Worm (Caenorhabditis elegans) whole organism, late embryonic: ENCODE measurements around the gene dhs-31.

Experiments used
- ama-1 ChIP-seq: fragments of 150-350 bp; optimal IDR thresholded peaks from 2 replicates; lab custom pipeline; 2014
- ceh-31 ChIP-seq: sonication (generic microtip); optimal IDR thresholded peaks from 2 replicates; lab custom pipeline; 2016; ENCODE audit warnings: missing genetic modification characterization, missing compliant biosample characterization
- ceh-6 ChIP-seq: fragments of 200-800 bp; sonication (Bioruptor generic); optimal IDR thresholded peaks from 2 replicates; lab custom pipeline; 2018; ENCODE audit warnings: mild to moderate bottlenecking, missing genetic modification characterization, missing compliant biosample characterization
- ceh-9 ChIP-seq: sonication (generic microtip); optimal IDR thresholded peaks from 2 replicates; lab custom pipeline; 2016; ENCODE audit warnings: mild to moderate bottlenecking, missing genetic modification characterization, inconsistent platforms, missing compliant biosample characterization
- dve-1 ChIP-seq: sonication (generic microtip); optimal IDR thresholded peaks from 2 replicates; lab custom pipeline; 2017; ENCODE audit warnings: antibody characterized with exemption, mild to moderate bottlenecking, missing genetic modification characterization, missing compliant biosample characterization
- elt-2 ChIP-seq: sonication (generic microtip); optimal IDR thresholded peaks from 2 replicates; lab custom pipeline; 2016; ENCODE audit warnings: missing genetic modification reagents, missing genetic modification characterization, missing compliant biosample characterization
- lin-11 ChIP-seq: fragments of 200-800 bp; sonication (Bioruptor generic); optimal IDR thresholded peaks from 2 replicates; lab custom pipeline; 2018; ENCODE audit warnings: mild to moderate bottlenecking, missing genetic modification characterization, missing compliant biosample characterization
- nhr-11 ChIP-seq: fragments of 150-350 bp; optimal IDR thresholded peaks from 2 replicates; lab custom pipeline; 2014; ENCODE audit warnings: missing biosample characterization, missing genetic modification characterization
- pha-4 ChIP-seq: fragments of 150-350 bp; optimal IDR thresholded peaks from 2 replicates; lab custom pipeline; 2018; ENCODE audit warnings: missing biosample characterization, missing genetic modification reagents, missing genetic modification characterization
- pqm-1 ChIP-seq: sonication (generic microtip); optimal IDR thresholded peaks from 2 replicates; lab custom pipeline; 2016; ENCODE audit warnings: missing genetic modification characterization, missing compliant biosample characterization
- sox-4 ChIP-seq: sonication (generic microtip); optimal IDR thresholded peaks from 2 replicates; lab custom pipeline; 2017; ENCODE audit warnings: mild to moderate bottlenecking, missing genetic modification characterization, inconsistent platforms, missing compliant biosample characterization
- ttx-3 ChIP-seq: sonication (generic microtip); optimal IDR thresholded peaks from 2 replicates; lab custom pipeline; 2016; ENCODE audit warnings: missing genetic modification reagents, missing genetic modification characterization, missing compliant biosample characterization
- unc-3 ChIP-seq, 2 experiments: fragments of 200-800 bp in 1 of 2; sonication (Bioruptor generic) in 1 of 2; sonication (generic microtip) in 1 of 2; conservative IDR thresholded peaks in 1 of 2; optimal IDR thresholded peaks in 1 of 2; 2 replicates each; pipeline versions ENCODE4 v1.3.6 to Lab custom; 2016 to 2022; ENCODE audit warnings: missing compliant biosample characterization in 2 of 2, missing genetic modification characterization in 2 of 2, missing genetic modification reagents in 1 of 2
- unc-55 ChIP-seq: sonication (generic microtip); optimal IDR thresholded peaks from 2 replicates; lab custom pipeline; 2017; ENCODE audit warnings: missing biosample characterization, missing genetic modification reagents, missing genetic modification characterization

DNA sequence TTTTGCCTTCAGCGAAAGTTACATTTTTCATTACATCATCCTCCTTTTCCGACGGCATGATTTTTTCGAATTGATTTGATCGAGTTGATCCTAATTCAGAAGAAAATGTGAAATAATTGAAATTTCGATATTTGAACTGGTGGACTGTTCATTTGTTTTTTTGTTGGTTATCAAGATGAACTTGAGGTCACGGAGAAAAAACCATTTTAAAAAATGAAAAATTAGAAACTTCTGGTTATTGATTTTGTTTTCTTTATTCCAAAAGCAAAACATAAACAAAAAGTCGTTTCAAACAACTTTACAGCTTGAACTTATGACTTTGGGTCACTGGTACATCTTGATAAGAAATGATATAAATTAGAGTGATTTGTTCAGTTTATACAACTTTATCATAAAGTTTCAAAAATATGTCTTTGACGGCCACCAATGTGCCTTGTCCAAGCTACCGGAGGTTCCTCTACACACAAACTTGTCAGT is 34.4 kb upstream of the dhs-31 start, which contains the start of the genes ttbk-4 and W01B6.4:
- TF ChIP-seq sox-4 (tag; lab: Kevin White, UChicago) (no peak), lin-11 (tag; lab: Kevin White, UChicago) (no peak), nhr-11 (tag; lab: Kevin White, UChicago) (no peak), ama-1 (lab: Kevin White, UChicago) (no peak), ceh-31 (tag; lab: Kevin White, UChicago) (no peak), ttx-3 (no peak), ceh-9 (tag; lab: Kevin White, UChicago) (no peak), pha-4 (tag; lab: Kevin White, UChicago) (no peak), pqm-1 (tag; lab: Kevin White, UChicago) (no peak), dve-1 (tag; lab: Kevin White, UChicago) (no peak), ceh-6 (GFP tag; lab: Kevin White, UChicago) (no peak), elt-2 (no peak), unc-3 (GFP tag; conservative IDR thresholded peaks at IDR 0.05; lab: Robert Waterston, UW) (no peak), unc-3 (tag; optimal IDR thresholded peaks at IDR 0.05; lab: Kevin White, UChicago) (no peak), unc-55 (GFP tag; lab: Kevin White, UChicago) (no peak)
